Worm (Caenorhabditis elegans) whole organism, young adult: ENCODE results near the gene ucr-2.1.

Source experiments
- B0336.3 ChIP-seq: fragments of 200-800 bp; sonication (Bioruptor generic); IDR thresholded peaks from 2 replicates; pipeline ENCODE4 v1.3.6; 2022; ENCODE audit warnings: missing genetic modification characterization, missing compliant biosample characterization
- Y67H2A.10 ChIP-seq: fragments of 200-800 bp; sonication (Bioruptor generic); conservative IDR thresholded peaks from 2 replicates; pipeline ENCODE4 v1.3.6; 2022; ENCODE audit warnings: missing genetic modification reagents, missing genetic modification characterization, missing compliant biosample characterization
- Y95B8A.8 ChIP-seq: fragments of 200-800 bp; sonication (Bioruptor generic); IDR thresholded peaks from 2 replicates; pipeline ENCODE4 v1.3.6; 2022; ENCODE audit warnings: missing genetic modification reagents, missing genetic modification characterization, missing compliant biosample characterization
- attf-3 ChIP-seq: fragments of 200-800 bp; sonication (Bioruptor generic); conservative IDR thresholded peaks from 2 replicates; pipeline ENCODE4 v1.3.6; 2022; ENCODE audit warnings: missing genetic modification reagents, missing genetic modification characterization, missing compliant biosample characterization
- dpff-1 ChIP-seq: sonication (generic microtip); optimal IDR thresholded peaks from 2 replicates; lab custom pipeline; 2017; ENCODE audit warnings: mild to moderate bottlenecking, missing genetic modification characterization, missing compliant biosample characterization
- lsl-1 ChIP-seq: fragments of 200-800 bp; sonication (Bioruptor generic); optimal IDR thresholded peaks from 2 replicates; lab custom pipeline; 2018; ENCODE audit warnings: mild to moderate bottlenecking, missing genetic modification characterization, moderate library complexity, missing compliant biosample characterization
- nfya-1 ChIP-seq: sonication (generic microtip); optimal IDR thresholded peaks from 2 replicates; lab custom pipeline; 2017; ENCODE audit warnings: antibody characterized with exemption, missing compliant biosample characterization, missing genetic modification characterization, borderline replicate concordance; ENCODE audit not compliant: insufficient read depth
- pha-4 ChIP-seq: fragments of 150-350 bp; sonication (generic microtip); optimal IDR thresholded peaks from 2 replicates; lab custom pipeline; 2014; ENCODE audit warnings: missing biosample characterization, missing genetic modification reagents, missing genetic modification characterization
- zfh-2 ChIP-seq: fragments of 200-800 bp; sonication (Bioruptor generic); conservative IDR thresholded peaks from 2 replicates; pipeline ENCODE4 v1.3.6; 2022; ENCODE audit warnings: missing genetic modification reagents, missing genetic modification characterization, missing compliant biosample characterization

ce11 chrX:12068250-12068649 is 50.0 kb downstream of the ucr-2.1 start, which contains the start of gene lgc-24:
- TF ChIP-seq lsl-1 (GFP tag; lab: Kevin White, UChicago) (no peak), nfya-1 (tag; lab: Kevin White, UChicago) (no peak), B0336.3 (GFP tag; lab: Robert Waterston, UW) (no peak), pha-4 (tag; lab: Kevin White, UChicago) (no peak), dpff-1 (tag; lab: Kevin White, UChicago) (no peak), Y95B8A.8 (GFP tag; lab: Robert Waterston, UW) (no peak), zfh-2 (GFP tag; lab: Robert Waterston, UW) (no peak), Y67H2A.10 (GFP tag; lab: Robert Waterston, UW) (no peak), attf-3 (GFP tag; lab: Robert Waterston, UW) (no peak)
